Worm (Caenorhabditis elegans) whole organism, late embryonic: ENCODE results near the gene Y39A3A.4.

Source experiments
- K02D7.2 ChIP-seq: sonication (generic microtip); optimal IDR thresholded peaks from 2 replicates; lab custom pipeline; 2017; ENCODE audit warnings: mild to moderate bottlenecking, missing genetic modification characterization, missing compliant biosample characterization
- ceh-18 ChIP-seq: sonication (generic microtip); optimal IDR thresholded peaks from 2 replicates; lab custom pipeline; 2016; ENCODE audit warnings: missing genetic modification characterization, missing compliant biosample characterization
- dve-1 ChIP-seq: sonication (generic microtip); optimal IDR thresholded peaks from 2 replicates; lab custom pipeline; 2017; ENCODE audit warnings: antibody characterized with exemption, mild to moderate bottlenecking, missing genetic modification characterization, missing compliant biosample characterization
- odd-2 ChIP-seq: sonication (generic microtip); optimal IDR thresholded peaks from 2 replicates; lab custom pipeline; 2017; ENCODE audit warnings: antibody characterized with exemption, mild to moderate bottlenecking, missing genetic modification characterization, missing compliant biosample characterization
- ref-2 ChIP-seq: sonication (generic microtip); optimal IDR thresholded peaks from 2 replicates; lab custom pipeline; 2016; ENCODE audit warnings: missing genetic modification characterization, missing compliant biosample characterization
- unc-55 ChIP-seq: sonication (generic microtip); optimal IDR thresholded peaks from 2 replicates; lab custom pipeline; 2017; ENCODE audit warnings: missing biosample characterization, missing genetic modification reagents, missing genetic modification characterization

Y39A3A.4 gene

ce11 chrIII:2027517-2027916, 48.9 kb downstream of the Y39A3A.4 start:
- TF ChIP-seq odd-2 (tag; lab: Kevin White, UChicago) (no peak), unc-55 (peak; percentile 29), ceh-18 (tag; lab: Kevin White, UChicago) (peak; percentile 44), ref-2 (no peak), K02D7.2 (tag; lab: Kevin White, UChicago) (no peak)
- TF ChIP-seq, all 69 proteins: peak for 2

- TF ChIP-seq dve-1: peak; percentile 62
These were observed 53.0 kb downstream of the Y39A3A.4 start for ce11 chrIII:2023435-2023834.
